Fruit fly (Drosophila melanogaster) whole organism, pupa: ENCODE measurements around the gene CG31542.

Source experiments
- CG10348 ChIP-seq: fragments of 200-800 bp; sonication (Bioruptor generic); IDR thresholded peaks from 2 replicates; pipeline ENCODE4 v1.3.6; 2022; ENCODE audit warnings: missing biosample characterization, missing genetic modification characterization
- CG12605 ChIP-seq: fragments of 200-800 bp; sonication (Bioruptor generic); IDR thresholded peaks from 2 replicates; pipeline ENCODE4 v1.3.6; 2022; ENCODE audit warnings: missing biosample characterization, missing genetic modification characterization
- CG13204 ChIP-seq: fragments of 200-800 bp; sonication (Bioruptor generic); optimal IDR thresholded peaks from 2 replicates; lab custom pipeline; 2018; ENCODE audit warnings: missing biosample characterization, mild to moderate bottlenecking, missing genetic modification characterization, moderate library complexity
- CG14655 ChIP-seq: fragments of 200-800 bp; sonication (Bioruptor generic); optimal IDR thresholded peaks from 3 replicates; lab custom pipeline; 2017; ENCODE audit warnings: mild to moderate bottlenecking, missing biosample characterization, missing genetic modification reagents, missing genetic modification characterization
- CG15710 ChIP-seq: fragments of 200-800 bp; sonication (Bioruptor generic); optimal IDR thresholded peaks from 2 replicates; lab custom pipeline; 2018; ENCODE audit warnings: missing biosample characterization, mild to moderate bottlenecking, missing genetic modification characterization, moderate library complexity
- CG17806 ChIP-seq: fragments of 200-800 bp; sonication (Bioruptor generic); optimal IDR thresholded peaks from 2 replicates; lab custom pipeline; 2018; ENCODE audit warnings: missing biosample characterization, mild to moderate bottlenecking, missing genetic modification characterization, moderate library complexity
- CG32121 ChIP-seq: fragments of 200-800 bp; sonication (Bioruptor generic); IDR thresholded peaks from 2 replicates; pipeline ENCODE4 v1.3.6; 2022; ENCODE audit warnings: missing biosample characterization, missing genetic modification characterization
- CG34367 ChIP-seq: fragments of 200-800 bp; sonication (Bioruptor generic); optimal IDR thresholded peaks from 2 replicates; lab custom pipeline; 2018; ENCODE audit warnings: missing biosample characterization, mild to moderate bottlenecking, missing genetic modification characterization
- CG4496 ChIP-seq: fragments of 200-800 bp; sonication (Bioruptor generic); IDR thresholded peaks from 3 replicates; pipeline ENCODE4 v1.3.6; 2022; ENCODE audit warnings: missing biosample characterization, missing genetic modification characterization
- CG8159 ChIP-seq: fragments of 200-800 bp; sonication (Bioruptor generic); optimal IDR thresholded peaks from 3 replicates; lab custom pipeline; 2018; ENCODE audit warnings: missing biosample characterization, mild to moderate bottlenecking, missing genetic modification characterization, moderate library complexity
- CG8301 ChIP-seq: fragments of 200-800 bp; sonication (Bioruptor generic); optimal IDR thresholded peaks from 2 replicates; lab custom pipeline; 2018; ENCODE audit warnings: missing biosample characterization, mild to moderate bottlenecking, missing genetic modification characterization
- CG9948 ChIP-seq: fragments of 200-800 bp; sonication (Bioruptor generic); optimal IDR thresholded peaks from 2 replicates; lab custom pipeline; 2018; ENCODE audit warnings: missing biosample characterization, mild to moderate bottlenecking, missing genetic modification characterization, moderate library complexity
- D1 ChIP-seq: fragments of 200-800 bp; sonication (Bioruptor generic); optimal IDR thresholded peaks from 2 replicates; lab custom pipeline; 2018; ENCODE audit warnings: missing biosample characterization, mild to moderate bottlenecking, missing genetic modification characterization, moderate library complexity
- EcR ChIP-seq: fragments of 200-800 bp; sonication (Bioruptor generic); optimal IDR thresholded peaks from 3 replicates; lab custom pipeline; 2019; ENCODE audit warnings: missing biosample characterization, missing genetic modification characterization, mild to moderate bottlenecking, moderate library complexity, missing genetic modification reagents
- Ets98B ChIP-seq: fragments of 200-800 bp; sonication (Bioruptor generic); IDR thresholded peaks from 2 replicates; pipeline ENCODE4 v1.3.6; 2022; ENCODE audit warnings: missing biosample characterization, missing genetic modification characterization
- Pif1A ChIP-seq: fragments of 200-800 bp; sonication (Bioruptor generic); optimal IDR thresholded peaks from 3 replicates; lab custom pipeline; 2016; ENCODE audit warnings: missing biosample characterization, missing genetic modification characterization
- Pif1B ChIP-seq: fragments of 200-800 bp; sonication (Bioruptor generic); optimal IDR thresholded peaks from 3 replicates; lab custom pipeline; 2016; ENCODE audit warnings: missing biosample characterization, missing genetic modification characterization
- Snoo ChIP-seq: fragments of 200-800 bp; sonication (Bioruptor generic); optimal IDR thresholded peaks from 3 replicates; lab custom pipeline; 2017; ENCODE audit warnings: missing biosample characterization, mild to moderate bottlenecking, missing genetic modification characterization, inconsistent platforms
- fd96Ca ChIP-seq: fragments of 200-800 bp; sonication (Bioruptor generic); IDR thresholded peaks from 3 replicates; pipeline ENCODE4 v1.3.6; 2022; ENCODE audit warnings: missing biosample characterization, missing genetic modification characterization
- gl ChIP-seq: fragments of 200-800 bp; sonication (Bioruptor generic); optimal IDR thresholded peaks from 2 replicates; lab custom pipeline; 2018; ENCODE audit warnings: missing biosample characterization, mild to moderate bottlenecking, missing genetic modification characterization
- rn ChIP-seq: fragments of 200-800 bp; sonication (Bioruptor generic); IDR thresholded peaks from 2 replicates; pipeline ENCODE4 v1.3.6; 2022; ENCODE audit warnings: missing biosample characterization, missing genetic modification characterization

The CG31542 gene

dm6 chr3R:5364539-5365273 is 4.6 kb upstream of the CG31542 start:
- TF ChIP-seq CG13204 (no peak), CG4496 (0 out of 3 replicates have a peak, but pooled peaks have one; percentile 12)

dm6 chr3R:5367512-5368169 is 1.7 kb upstream of the CG31542 start:
- TF ChIP-seq CG13204 (peak; percentile 73), EcR (peak; percentile 86), CG8301 (no peak), Pif1B (no peak), CG12605 (peak; percentile 50; the same call in 1 of the 2 replicates), CG8159 (tag; lab: Kevin White, UChicago) (no peak), CG15710 (tag; lab: Kevin White, UChicago) (no peak), CG32121 (GFP tag; lab: Robert Waterston, UW) (no peak), Pif1A (GFP tag; lab: Kevin White, UChicago) (no peak), CG4496 (0 out of 3 replicates have a peak, but pooled peaks have one; percentile 19), gl (peak; percentile 31), Ets98B (GFP tag; lab: Robert Waterston, UW) (no peak), CG34367 (no peak)

- TF ChIP-seq CG8159 (tag; lab: Kevin White, UChicago) (peak; percentile 11), EcR (no peak), rn (no peak), D1 (tag; lab: Kevin White, UChicago) (no peak), CG12605 (no peak), Pif1B (no peak), Pif1A (GFP tag; lab: Kevin White, UChicago) (no peak), CG4496 (peak; percentile 65), CG10348 (GFP tag; lab: Robert Waterston, UW) (no peak), CG17806 (tag; lab: Kevin White, UChicago) (no peak), Ets98B (GFP tag; lab: Robert Waterston, UW) (peak; percentile 11; the same call in 1 of the 2 replicates), fd96Ca (GFP tag; lab: Robert Waterston, UW) (peak; percentile 32; the same call in 1 of the 3 replicates), CG34367 (no peak)
- TF ChIP-seq, all 21 proteins: peak for 4
Measured at dm6 chr3R:5368170-5368781, 1.1 kb upstream of the CG31542 start, which contains the start of gene Cerk. Gene Cerk, minus strand, starts transcription at chr3R:5368306.

dm6 chr3R:5371563-5371962 is 2.2 kb downstream of the CG31542 start, which contains the start of gene Polr2F:
Gene Polr2F, plus strand, starts transcription at chr3R:5371795.
- no peak for TF ChIP-seq EcR
- no peak for TF ChIP-seq CG8159 (tag; lab: Kevin White, UChicago)
- TF ChIP-seq Ets98B (GFP tag; lab: Robert Waterston, UW) = peak; percentile 66
- TF ChIP-seq CG4496 = peak; percentile 81
- peak; percentile 17 for TF ChIP-seq CG9948 (tag; lab: Kevin White, UChicago)
- peak; percentile 54 for TF ChIP-seq CG15710 (tag; lab: Kevin White, UChicago)
- peak; percentile 1 for TF ChIP-seq CG34367
- peak; percentile 33; the same call in 1 of the 2 replicates for TF ChIP-seq rn
- TF ChIP-seq CG10348 (GFP tag; lab: Robert Waterston, UW) = 0 out of 2 replicates have a peak, but pooled peaks have one; percentile 10
- TF ChIP-seq CG12605 = no peak
- peak; percentile 45; the same call in 1 of the 2 replicates for TF ChIP-seq CG32121 (GFP tag; lab: Robert Waterston, UW)
- no peak for TF ChIP-seq gl
- no peak for TF ChIP-seq CG8301
- peak; percentile 36; the same call in 1 of the 3 replicates for TF ChIP-seq fd96Ca (GFP tag; lab: Robert Waterston, UW)
- TF ChIP-seq Snoo = peak; percentile 60
- TF ChIP-seq Pif1A (GFP tag; lab: Kevin White, UChicago) = no peak
- peak; percentile 40 for TF ChIP-seq CG17806 (tag; lab: Kevin White, UChicago)

dm6 chr3R:5374720-5375119 is 5.4 kb downstream of the CG31542 start, which contains the start of the genes hd and CG14667:
Gene hd, minus strand, starts transcription at chr3R:5374962.
Gene CG14667, plus strand, starts transcription at chr3R:5375022.
- TF ChIP-seq CG15710 (tag; lab: Kevin White, UChicago) = no peak
- no peak for TF ChIP-seq CG13204
- TF ChIP-seq CG4496 = no peak
- no peak for TF ChIP-seq EcR
- no peak for TF ChIP-seq Ets98B (GFP tag; lab: Robert Waterston, UW)

dm6 chr3R:5376612-5377011 is 7.3 kb downstream of the CG31542 start, which contains the start of gene 7B2:
Gene 7B2, plus strand, starts transcription at chr3R:5376780.
- TF ChIP-seq Pif1B (no peak), Snoo (no peak), CG8159 (tag; lab: Kevin White, UChicago) (no peak), Ets98B (GFP tag; lab: Robert Waterston, UW) (no peak), CG9948 (tag; lab: Kevin White, UChicago) (no peak), rn (no peak), EcR (no peak), CG8301 (no peak), CG14655 (GFP tag; lab: Kevin White, UChicago) (no peak), gl (no peak), CG17806 (tag; lab: Kevin White, UChicago) (no peak), CG12605 (no peak), D1 (tag; lab: Kevin White, UChicago) (no peak), CG15710 (tag; lab: Kevin White, UChicago) (no peak), CG10348 (GFP tag; lab: Robert Waterston, UW) (no peak), CG4496 (no peak), CG34367 (no peak), CG32121 (GFP tag; lab: Robert Waterston, UW) (no peak), Pif1A (GFP tag; lab: Kevin White, UChicago) (no peak)
